Fruit fly (Drosophila melanogaster): Measurements from ENCODE around the gene CG9004.

CG9004 gene

dm6 chr3L:2373421-2374043 is at the start of gene CG9004, which contains the start of gene mRpL23 (continued):
- TF ChIP-seq CG9139 (GFP tag; optimal IDR thresholded peaks at IDR 0.05) (peak; percentile 92), fd59A (GFP tag; optimal IDR thresholded peaks at IDR 0.05) (peak; percentile 99), CG6792 (GFP tag; optimal IDR thresholded peaks at IDR 0.05) (peak; percentile 99), Hr4 (GFP tag; optimal IDR thresholded peaks at IDR 0.05) (peak; percentile 100), dac (GFP tag; optimal IDR thresholded peaks at IDR 0.05) (peak; percentile 99), CG32006 (GFP tag; optimal IDR thresholded peaks at IDR 0.05) (peak; percentile 100), Hr38 (GFP tag; optimal IDR thresholded peaks at IDR 0.05) (peak; percentile 93), CG15336 (GFP tag; IDR thresholded peaks at IDR 0.05) (peak; percentile 99), CG6163 (GFP tag; IDR thresholded peaks at IDR 0.05) (peak; percentile 100)

DNA sequence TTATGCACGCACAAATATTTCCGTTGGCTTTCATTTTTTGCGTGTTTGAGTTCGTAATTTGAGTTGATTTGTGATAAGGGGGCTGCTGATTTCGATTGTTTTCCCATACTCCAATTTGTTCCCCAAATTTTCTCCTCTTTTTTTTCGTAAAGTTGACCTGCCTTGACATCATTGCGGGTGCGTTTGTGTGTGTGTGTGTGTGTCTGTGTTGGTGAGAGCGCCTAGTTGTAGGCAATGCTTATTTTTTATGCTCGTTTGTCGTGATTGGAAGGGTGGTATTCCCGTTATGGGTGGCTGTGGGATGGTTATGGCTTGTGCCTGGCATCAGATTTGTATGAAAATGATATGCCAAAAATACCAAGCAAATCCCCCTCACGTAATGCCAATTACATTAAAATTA is 48.3 kb upstream of the CG9004 start:
- no peak for TF ChIP-seq CG32006 (GFP tag; optimal IDR thresholded peaks at IDR 0.05)
- no peak for TF ChIP-seq CG7368 (GFP tag; optimal IDR thresholded peaks at IDR 0.05)

dm6 chr3L:2328804-2329203 is 44.7 kb upstream of the CG9004 start:
- TF ChIP-seq svp (GFP tag) = no peak
- TF ChIP-seq Lpt (GFP tag; optimal IDR thresholded peaks at IDR 0.05) = no peak
- TF ChIP-seq fd85E (GFP tag; optimal IDR thresholded peaks at IDR 0.05) = no peak
- TF ChIP-seq CG7368 (GFP tag; optimal IDR thresholded peaks at IDR 0.05) = no peak
- TF ChIP-seq acj6 (GFP tag; optimal IDR thresholded peaks at IDR 0.05) = no peak
- no peak for TF ChIP-seq CG4318 (GFP tag; optimal IDR thresholded peaks at IDR 0.05)
- no peak for TF ChIP-seq Hr38 (GFP tag; optimal IDR thresholded peaks at IDR 0.05)
- no peak for TF ChIP-seq dac (GFP tag; optimal IDR thresholded peaks at IDR 0.05)
- no peak for TF ChIP-seq Ets21C (GFP tag; optimal IDR thresholded peaks at IDR 0.05)
- TF ChIP-seq CG15336 (GFP tag; IDR thresholded peaks at IDR 0.05) = no peak
- TF ChIP-seq vri (GFP tag; optimal IDR thresholded peaks at IDR 0.05) = no peak
- TF ChIP-seq CG8632 (GFP tag; optimal IDR thresholded peaks at IDR 0.05) = no peak
- no peak for TF ChIP-seq CG8119 (GFP tag; IDR thresholded peaks at IDR 0.05)
- TF ChIP-seq spab (GFP tag; optimal IDR thresholded peaks at IDR 0.05) = no peak

dm6 chr3L:2332228-2332627 is 41.3 kb upstream of the CG9004 start:
- TF ChIP-seq CG6276 (GFP tag; optimal IDR thresholded peaks at IDR 0.05) (no peak), svp (GFP tag) (peak; percentile 39)

dm6 chr3L:2360257-2360656 is 13.3 kb upstream of the CG9004 start, which contains the start of gene CG13801:
Gene CG13801 (plus strand): TSS chr3L:2360557.
- TF ChIP-seq Lpt (GFP tag; optimal IDR thresholded peaks at IDR 0.05) (no peak), spab (GFP tag; optimal IDR thresholded peaks at IDR 0.05) (no peak)

dm6 chr3L:2371882-2372281 is 1.6 kb upstream of the CG9004 start, which contains the start of the genes CG1317 and CG8993:
Gene CG1317 (minus strand): TSS chr3L:2371939.
Gene CG8993 (plus strand): TSS chr3L:2372199.
- TF ChIP-seq Sox14 (GFP tag; optimal IDR thresholded peaks at IDR 0.05) (peak; percentile 32), dac (GFP tag; optimal IDR thresholded peaks at IDR 0.05) (no peak), Hr38 (GFP tag; optimal IDR thresholded peaks at IDR 0.05) (no peak), CG9139 (GFP tag; optimal IDR thresholded peaks at IDR 0.05) (no peak), pdm3 (GFP tag; optimal IDR thresholded peaks at IDR 0.05) (peak; percentile 5), Lpt (GFP tag; optimal IDR thresholded peaks at IDR 0.05) (no peak), CG8632 (GFP tag; optimal IDR thresholded peaks at IDR 0.05) (no peak), spab (GFP tag; optimal IDR thresholded peaks at IDR 0.05) (no peak), dsx (GFP tag; optimal IDR thresholded peaks at IDR 0.05; ENCODE audit: poor library complexity, severe bottlenecking) (peak; percentile 31), CG6276 (GFP tag; optimal IDR thresholded peaks at IDR 0.05) (no peak), svp (GFP tag) (peak; percentile 42), CG8119 (GFP tag; IDR thresholded peaks at IDR 0.05) (no peak), CG3032 (tag; optimal IDR thresholded peaks at IDR 0.05) (peak; percentile 44), ss (GFP tag; optimal IDR thresholded peaks at IDR 0.05) (no peak), CG6792 (GFP tag; optimal IDR thresholded peaks at IDR 0.05) (no peak), CG10631 (GFP tag; optimal IDR thresholded peaks at IDR 0.05) (peak; percentile 43), achi (GFP tag; optimal IDR thresholded peaks at IDR 0.05) (peak; percentile 67), OdsH (GFP tag; optimal IDR thresholded peaks at IDR 0.05) (peak; percentile 48), acj6 (GFP tag; optimal IDR thresholded peaks at IDR 0.05) (peak; percentile 26), CG6854 (GFP tag; optimal IDR thresholded peaks at IDR 0.05) (no peak), CG32006 (GFP tag; optimal IDR thresholded peaks at IDR 0.05) (peak; percentile 17), Sox15 (GFP tag; optimal IDR thresholded peaks at IDR 0.05) (no peak), fkh (GFP tag; optimal IDR thresholded peaks at IDR 0.05) (no peak), CG6808 (GFP tag; optimal IDR thresholded peaks at IDR 0.05) (no peak), Blimp-1 (GFP tag; optimal IDR thresholded peaks at IDR 0.05) (no peak), cyc (GFP tag; optimal IDR thresholded peaks at IDR 0.05) (peak; percentile 24), CG3919 (GFP tag; optimal IDR thresholded peaks at IDR 0.05) (peak; percentile 11), lz (GFP tag; optimal IDR thresholded peaks at IDR 0.05) (peak; percentile 22), Eip78C (GFP tag) (peak; percentile 20), topi (GFP tag; optimal IDR thresholded peaks at IDR 0.05) (no peak)

All from whole organism, prepupa.